Fruit fly (Drosophila melanogaster) whole organism, embryonic: Measurements from ENCODE around the gene scpr-A.

Experiments
- CG10959 ChIP-seq: fragments of 200-800 bp; sonication (Bioruptor generic); IDR thresholded peaks from 2 replicates; pipeline ENCODE4 v1.3.6; 2022; ENCODE audit warnings: missing biosample characterization, missing genetic modification characterization
- CG15514 ChIP-seq: fragments of 200-800 bp; sonication (Bioruptor generic); optimal IDR thresholded peaks from 3 replicates; lab custom pipeline; 2017; ENCODE audit warnings: missing biosample characterization, missing genetic modification characterization, mild to moderate bottlenecking, moderate library complexity, missing genetic modification reagents
- CG15696 ChIP-seq: fragments of 200-800 bp; sonication (Bioruptor generic); optimal IDR thresholded peaks from 2 replicates; lab custom pipeline; 2019; ENCODE audit warnings: missing biosample characterization, mild to moderate bottlenecking, missing genetic modification characterization, moderate library complexity
- CG17328 ChIP-seq: fragments of 200-800 bp; sonication (Bioruptor generic); IDR thresholded peaks from 2 replicates; pipeline ENCODE4 v1.3.6; 2022; ENCODE audit warnings: missing biosample characterization, missing genetic modification characterization
- CG2889 ChIP-seq: fragments of 200-800 bp; sonication (Bioruptor generic); IDR thresholded peaks from 3 replicates; pipeline ENCODE4 v1.3.6; 2022; ENCODE audit warnings: missing biosample characterization, missing genetic modification characterization
- CG31441 ChIP-seq: fragments of 200-800 bp; sonication (Bioruptor generic); IDR thresholded peaks from 2 replicates; pipeline ENCODE4 v1.3.6; 2022; ENCODE audit warnings: missing biosample characterization, missing genetic modification characterization
- CG34422 ChIP-seq: fragments of 200-800 bp; sonication (Bioruptor generic); IDR thresholded peaks from 3 replicates; pipeline ENCODE4 v1.3.6; 2022; ENCODE audit warnings: missing biosample characterization, missing genetic modification characterization
- CG3995 ChIP-seq: fragments of 200-800 bp; sonication (Bioruptor generic); optimal IDR thresholded peaks from 3 replicates; lab custom pipeline; 2016; ENCODE audit warnings: missing biosample characterization, missing genetic modification characterization
- CG4360 ChIP-seq: fragments of 200-800 bp; sonication (Bioruptor generic); IDR thresholded peaks from 2 replicates; pipeline ENCODE4 v1.3.6; 2022; ENCODE audit warnings: missing biosample characterization, missing genetic modification characterization
- CG43689 ChIP-seq: fragments of 200-800 bp; sonication (Bioruptor generic); IDR thresholded peaks from 2 replicates; pipeline ENCODE4 v1.3.6; 2022; ENCODE audit warnings: missing biosample characterization, missing genetic modification characterization
- CG4424 ChIP-seq: fragments of 200-800 bp; sonication (Bioruptor generic); optimal IDR thresholded peaks from 3 replicates; lab custom pipeline; 2016; ENCODE audit warnings: missing biosample characterization, missing genetic modification characterization
- CG6654 ChIP-seq: fragments of 200-800 bp; sonication (Bioruptor generic); optimal IDR thresholded peaks from 2 replicates; lab custom pipeline; 2017; ENCODE audit warnings: missing biosample characterization, mild to moderate bottlenecking, missing genetic modification characterization
- CG6683 ChIP-seq: fragments of 200-800 bp; sonication (Bioruptor generic); optimal IDR thresholded peaks from 2 replicates; lab custom pipeline; 2017; ENCODE audit warnings: missing biosample characterization, mild to moderate bottlenecking, missing genetic modification characterization, missing genetic modification reagents
- CG8478 ChIP-seq: fragments of >200 bp; optimal IDR thresholded peaks from 2 replicates; lab custom pipeline; 2018
- CG8924 ChIP-seq: fragments of 200-800 bp; optimal IDR thresholded peaks from 3 replicates; lab custom pipeline; 2019; ENCODE audit warnings: missing biosample characterization, mild to moderate bottlenecking, missing genetic modification characterization, moderate library complexity
- CG9215 ChIP-seq: fragments of 200-800 bp; sonication (Bioruptor generic); IDR thresholded peaks from 2 replicates; pipeline ENCODE4 v1.3.6; 2022; ENCODE audit warnings: missing biosample characterization, missing genetic modification characterization
- CG9817 ChIP-seq: fragments of 200-800 bp; sonication (Bioruptor generic); optimal IDR thresholded peaks from 2 replicates; lab custom pipeline; 2018; ENCODE audit warnings: missing biosample characterization, mild to moderate bottlenecking, missing genetic modification characterization, moderate library complexity
- CG9932 ChIP-seq: fragments of 200-800 bp; sonication (Bioruptor generic); IDR thresholded peaks from 2 replicates; pipeline ENCODE4 v1.3.6; 2022; ENCODE audit warnings: missing biosample characterization, missing genetic modification characterization
- CrebB ChIP-seq: fragments of 200-800 bp; sonication (Bioruptor generic); optimal IDR thresholded peaks from 3 replicates; lab custom pipeline; 2018; ENCODE audit warnings: missing biosample characterization, mild to moderate bottlenecking, missing genetic modification characterization
- D19A ChIP-seq: fragments of 200-800 bp; optimal IDR thresholded peaks from 3 replicates; lab custom pipeline; 2019; ENCODE audit warnings: missing biosample characterization, mild to moderate bottlenecking, missing genetic modification characterization, moderate library complexity
- ERR ChIP-seq: fragments of 200-800 bp; sonication (Bioruptor generic); optimal IDR thresholded peaks from 2 replicates; lab custom pipeline; 2016; ENCODE audit warnings: missing biosample characterization, missing genetic modification characterization
- HHEX ChIP-seq: fragments of 200-800 bp; sonication (Bioruptor generic); optimal IDR thresholded peaks from 3 replicates; lab custom pipeline; 2017; ENCODE audit warnings: missing biosample characterization, mild to moderate bottlenecking, missing genetic modification characterization, missing genetic modification reagents
- HmgD ChIP-seq: fragments of 200-800 bp; sonication (Bioruptor generic); optimal IDR thresholded peaks from 3 replicates; lab custom pipeline; 2016; ENCODE audit warnings: missing biosample characterization, missing genetic modification characterization
- Mad ChIP-seq: fragments of 200-800 bp; sonication (Bioruptor generic); optimal IDR thresholded peaks from 2 replicates; lab custom pipeline; 2016; ENCODE audit warnings: missing biosample characterization, missing genetic modification characterization
- NK7.1 ChIP-seq: fragments of 200-800 bp; sonication (Bioruptor generic); optimal IDR thresholded peaks from 3 replicates; lab custom pipeline; 2016; ENCODE audit warnings: missing biosample characterization, missing genetic modification characterization
- PHDP ChIP-seq: fragments of 200-800 bp; sonication (Bioruptor generic); optimal IDR thresholded peaks from 3 replicates; lab custom pipeline; 2018; ENCODE audit warnings: missing biosample characterization, mild to moderate bottlenecking, missing genetic modification characterization, moderate library complexity
- Rfx ChIP-seq: fragments of 200-800 bp; sonication (Bioruptor generic); IDR thresholded peaks from 2 replicates; pipeline ENCODE4 v1.3.6; 2022; ENCODE audit warnings: missing biosample characterization, missing genetic modification characterization
- Vsx1 ChIP-seq: fragments of 200-800 bp; sonication (Bioruptor generic); optimal IDR thresholded peaks from 2 replicates; lab custom pipeline; 2017; ENCODE audit warnings: missing biosample characterization, mild to moderate bottlenecking, missing genetic modification characterization, missing genetic modification reagents
- ap ChIP-seq: fragments of 200-800 bp; sonication (Bioruptor generic); IDR thresholded peaks from 2 replicates; pipeline ENCODE4 v1.3.6; 2022; ENCODE audit warnings: missing biosample characterization, missing genetic modification characterization
- bcd ChIP-seq: fragments of 200-800 bp; sonication (Bioruptor generic); optimal IDR thresholded peaks from 2 replicates; lab custom pipeline; 2017; ENCODE audit warnings: missing biosample characterization, mild to moderate bottlenecking, missing genetic modification characterization
- caup ChIP-seq: fragments of 200-800 bp; sonication (Bioruptor generic); optimal IDR thresholded peaks from 3 replicates; lab custom pipeline; 2017; ENCODE audit warnings: missing biosample characterization, mild to moderate bottlenecking, missing genetic modification characterization, moderate library complexity; ENCODE audit not compliant: severe bottlenecking
- croc ChIP-seq: fragments of 200-800 bp; sonication (Bioruptor generic); conservative IDR thresholded peaks from 3 replicates; pipeline ENCODE4 v1.3.6; 2022; ENCODE audit warnings: missing biosample characterization, missing genetic modification characterization
- crol ChIP-seq: fragments of 200-800 bp; sonication (Bioruptor generic); IDR thresholded peaks from 2 replicates; pipeline ENCODE4 v1.3.6; 2022; ENCODE audit warnings: missing biosample characterization, missing genetic modification characterization
- dimm ChIP-seq: fragments of 200-800 bp; sonication (Bioruptor generic); IDR thresholded peaks from 2 replicates; pipeline ENCODE4 v1.3.6; 2022; ENCODE audit warnings: missing biosample characterization, missing genetic modification characterization
- dysf ChIP-seq: fragments of 200-800 bp; sonication (Bioruptor generic); IDR thresholded peaks from 3 replicates; pipeline ENCODE4 v1.3.6; 2022; ENCODE audit warnings: missing biosample characterization, missing genetic modification characterization
- gsb-n ChIP-seq: fragments of 200-800 bp; sonication (Bioruptor generic); optimal IDR thresholded peaks from 3 replicates; lab custom pipeline; 2018; ENCODE audit warnings: missing biosample characterization, mild to moderate bottlenecking, missing genetic modification characterization
- gt ChIP-seq: fragments of 200-800 bp; sonication (Bioruptor generic); IDR thresholded peaks from 2 replicates; pipeline ENCODE4 v1.3.6; 2022; ENCODE audit warnings: missing biosample characterization, missing genetic modification characterization
- ham ChIP-seq: fragments of 200-800 bp; sonication (Bioruptor generic); IDR thresholded peaks from 2 replicates; pipeline ENCODE4 v1.3.6; 2022; ENCODE audit warnings: missing biosample characterization, missing genetic modification characterization
- jing ChIP-seq: fragments of 200-800 bp; sonication (Bioruptor generic); optimal IDR thresholded peaks from 2 replicates; lab custom pipeline; 2018; ENCODE audit warnings: missing biosample characterization, mild to moderate bottlenecking, missing genetic modification characterization
- kni ChIP-seq: fragments of 200-800 bp; sonication (Bioruptor generic); optimal IDR thresholded peaks from 3 replicates; lab custom pipeline; 2017; ENCODE audit warnings: mild to moderate bottlenecking, missing biosample characterization, missing genetic modification reagents, missing genetic modification characterization
- lola ChIP-seq, 3 experiments: fragments of >200 bp in 2 of 3; fragments of 200-800 bp in 1 of 3; sonication (Bioruptor generic) in 1 of 3; optimal IDR thresholded peaks; 2 replicates each; lab custom pipeline; 2017 to 2019; ENCODE audit warnings: missing biosample characterization in 3 of 3, missing genetic modification characterization in 3 of 3, mild to moderate bottlenecking in 1 of 3, moderate library complexity in 1 of 3
- nau ChIP-seq: fragments of 200-800 bp; sonication (Bioruptor generic); optimal IDR thresholded peaks from 3 replicates; lab custom pipeline; 2017; ENCODE audit warnings: missing biosample characterization, mild to moderate bottlenecking, missing genetic modification characterization, missing genetic modification reagents
- pb ChIP-seq: fragments of 200-800 bp; sonication (Bioruptor generic); optimal IDR thresholded peaks from 3 replicates; lab custom pipeline; 2016; ENCODE audit warnings: missing biosample characterization, missing genetic modification characterization
- pho ChIP-seq: fragments of 200-800 bp; sonication (Bioruptor generic); optimal IDR thresholded peaks from 2 replicates; lab custom pipeline; 2016; ENCODE audit warnings: missing biosample characterization, missing genetic modification characterization
- schlank ChIP-seq: fragments of 200-800 bp; sonication (Bioruptor generic); optimal IDR thresholded peaks from 2 replicates; lab custom pipeline; 2018; ENCODE audit warnings: missing biosample characterization, mild to moderate bottlenecking, missing genetic modification characterization
- sqz ChIP-seq: fragments of 200-800 bp; sonication (Bioruptor generic); optimal IDR thresholded peaks from 3 replicates; lab custom pipeline; 2018; ENCODE audit warnings: missing biosample characterization, mild to moderate bottlenecking, missing genetic modification characterization
- sr ChIP-seq: fragments of 200-800 bp; sonication (Bioruptor generic); IDR thresholded peaks from 3 replicates; pipeline ENCODE4 v1.3.6; 2022; ENCODE audit warnings: missing biosample characterization, missing genetic modification characterization
- tap ChIP-seq: fragments of 200-800 bp; optimal IDR thresholded peaks from 3 replicates; lab custom pipeline; 2019; ENCODE audit warnings: missing biosample characterization, mild to moderate bottlenecking, missing genetic modification characterization, moderate library complexity
- toy ChIP-seq: fragments of 200-800 bp; sonication (Bioruptor generic); IDR thresholded peaks from 2 replicates; pipeline ENCODE4 v1.3.6; 2022; ENCODE audit warnings: missing biosample characterization, missing genetic modification characterization
- vfl ChIP-seq: fragments of 200-800 bp; sonication (Bioruptor generic); optimal IDR thresholded peaks from 2 replicates; lab custom pipeline; 2016; ENCODE audit warnings: missing biosample characterization, missing genetic modification characterization
- vnd ChIP-seq: fragments of 200-800 bp; sonication (Bioruptor generic); IDR thresholded peaks from 3 replicates; pipeline ENCODE4 v1.3.6; 2022; ENCODE audit warnings: missing biosample characterization, missing genetic modification characterization; ENCODE audit not compliant: partially characterized antibody

scpr-A gene

dm6 chr3R:11200885-11201421 is 40.0 kb upstream of the scpr-A start (continued):
- TF ChIP-seq croc, result no peak
- peak; percentile 59 for TF ChIP-seq D19A (tag; lab: Kevin White, UChicago)
- peak; percentile 40 for TF ChIP-seq CG9932
- peak; percentile 16 for TF ChIP-seq nau
- no peak for TF ChIP-seq kni
- no peak for TF ChIP-seq jing (GFP tag; lab: Kevin White, UChicago)
- no peak for TF ChIP-seq sqz (GFP tag; lab: Kevin White, UChicago)
- no peak for TF ChIP-seq Vsx1 (GFP tag; lab: Kevin White, UChicago)
- peak; percentile 4 for TF ChIP-seq schlank (tag; lab: Kevin White, UChicago)
- TF ChIP-seq toy (GFP tag; lab: Robert Waterston, UW), result no peak
- TF ChIP-seq crol (GFP tag; lab: Robert Waterston, UW), result no peak
- peak; percentile 36 for TF ChIP-seq CG4424 (GFP tag; lab: Kevin White, UChicago)
- peak; percentile 43 for TF ChIP-seq caup (GFP tag; lab: Kevin White, UChicago)
- TF ChIP-seq pb, result no peak
- no peak for TF ChIP-seq gt (GFP tag; lab: Robert Waterston, UW)
- peak; percentile 75 for TF ChIP-seq Rfx (GFP tag; lab: Robert Waterston, UW)
- TF ChIP-seq CG6683 (GFP tag; lab: Kevin White, UChicago), result no peak
- no peak for TF ChIP-seq lola (GFP tag; optimal IDR thresholded peaks at IDR 0.05; lab: Kevin White, UChicago)
- no peak for TF ChIP-seq CG4360 (GFP tag; lab: Robert Waterston, UW)
- peak; percentile 47 for TF ChIP-seq tap (tag; lab: Kevin White, UChicago)
- peak; percentile 58 for TF ChIP-seq bcd (GFP tag; lab: Kevin White, UChicago)
- TF ChIP-seq vnd (GFP tag; lab: Robert Waterston, UW), result no peak
- TF ChIP-seq pho, result no peak
- TF ChIP-seq HmgD (GFP tag; lab: Kevin White, UChicago), result no peak
- peak; percentile 58 for TF ChIP-seq CG8924 (tag; lab: Kevin White, UChicago)
- TF ChIP-seq CG15514, result peak; percentile 54
- peak; percentile 73 for TF ChIP-seq dysf (GFP tag; lab: Robert Waterston, UW)
- no peak; the same call in 1 of the 2 replicates for TF ChIP-seq CG31441
- peak; percentile 41; the same call in 1 of the 2 replicates for TF ChIP-seq CG9215 (GFP tag; lab: Robert Waterston, UW)
- peak; percentile 13 for TF ChIP-seq NK7.1 (GFP tag; lab: Kevin White, UChicago)
- peak; percentile 66 for TF ChIP-seq PHDP (tag; lab: Kevin White, UChicago)
- TF ChIP-seq CG2889 (GFP tag; lab: Robert Waterston, UW), result no peak
- TF ChIP-seq CG43689 (GFP tag; lab: Robert Waterston, UW), result 0 out of 2 replicates have a peak, but pooled peaks have one; percentile 33
- TF ChIP-seq vfl (GFP tag; lab: Kevin White, UChicago), result no peak
- no peak for TF ChIP-seq ham (GFP tag; lab: Robert Waterston, UW)
- TF ChIP-seq gsb-n (tag; lab: Kevin White, UChicago), result no peak
- peak; percentile 29 for TF ChIP-seq CrebB (tag; lab: Kevin White, UChicago)
- TF ChIP-seq CG10959 (GFP tag; lab: Robert Waterston, UW), result no peak
- no peak for TF ChIP-seq dimm (GFP tag; lab: Robert Waterston, UW)
- TF ChIP-seq ap (GFP tag; lab: Robert Waterston, UW), result no peak
- TF ChIP-seq sr (GFP tag; lab: Robert Waterston, UW), result no peak
- peak; percentile 62 for TF ChIP-seq HHEX (GFP tag; lab: Kevin White, UChicago)
- peak; percentile 7 for TF ChIP-seq CG6654 (GFP tag; lab: Kevin White, UChicago)
- TF ChIP-seq Mad, result no peak
- TF ChIP-seq CG15696, result no peak
- TF ChIP-seq CG8478 (lab: Kevin White, UChicago), result no peak
- no peak for TF ChIP-seq ERR (GFP tag; lab: Kevin White, UChicago)
- TF ChIP-seq CG34422, result 0 out of 3 replicates have a peak, but pooled peaks have one; percentile 9
- peak; percentile 35 for TF ChIP-seq CG3995
- TF ChIP-seq CG9817, result peak; percentile 34
- peak; percentile 39; the same call in 1 of the 2 replicates for TF ChIP-seq CG17328 (GFP tag; lab: Robert Waterston, UW)
